Fruit fly (Drosophila melanogaster) whole organism, adult: ENCODE results near the gene HIP-R.

Source experiments
- CG1620 ChIP-seq: fragments of 200-800 bp; sonication (Bioruptor generic); optimal IDR thresholded peaks from 2 replicates; lab custom pipeline; 2016; ENCODE audit warnings: missing biosample characterization, missing genetic modification characterization
- CG5204 ChIP-seq: fragments of 200-800 bp; sonication (Bioruptor generic); optimal IDR thresholded peaks from 2 replicates; lab custom pipeline; 2016; ENCODE audit warnings: missing biosample characterization, missing genetic modification characterization
- CG7045 ChIP-seq: fragments of 200-800 bp; sonication (Bioruptor generic); optimal IDR thresholded peaks from 2 replicates; lab custom pipeline; 2017; ENCODE audit warnings: missing biosample characterization, mild to moderate bottlenecking, missing genetic modification characterization
- CG7101 ChIP-seq: fragments of 200-800 bp; sonication (Bioruptor generic); optimal IDR thresholded peaks from 2 replicates; lab custom pipeline; 2018; ENCODE audit warnings: missing biosample characterization, mild to moderate bottlenecking, missing genetic modification characterization, moderate library complexity
- Crg-1 ChIP-seq: fragments of 200-800 bp; sonication (Bioruptor generic); optimal IDR thresholded peaks from 2 replicates; lab custom pipeline; 2016; ENCODE audit warnings: missing biosample characterization, missing genetic modification characterization
- kay ChIP-seq: fragments of 200-800 bp; sonication (Bioruptor generic); peaks from one replicate; lab custom pipeline; 2016; ENCODE audit warnings: missing biosample characterization, missing genetic modification characterization, borderline replicate concordance
- ovo ChIP-seq: fragments of 200-800 bp; sonication (Bioruptor generic); optimal IDR thresholded peaks from 2 replicates; lab custom pipeline; 2016; ENCODE audit warnings: missing biosample characterization, missing genetic modification characterization
- pad ChIP-seq: fragments of 200-800 bp; sonication (Bioruptor generic); optimal IDR thresholded peaks from 3 replicates; lab custom pipeline; 2017; ENCODE audit warnings: missing biosample characterization, missing genetic modification characterization, mild to moderate bottlenecking, moderate library complexity, missing genetic modification reagents

dm6 chrX:3762914-3763489, 26.8 kb upstream of the HIP-R start:
- TF ChIP-seq Crg-1 (peak; percentile 16), kay (GFP tag; lab: Kevin White, UChicago) (no peak), CG7045 (no peak), pad (GFP tag; lab: Kevin White, UChicago) (no peak), CG7101 (tag; lab: Kevin White, UChicago) (no peak), CG5204 (no peak), CG1620 (GFP tag; lab: Kevin White, UChicago) (no peak), ovo (GFP tag; lab: Kevin White, UChicago) (no peak)
